Fruit fly (Drosophila melanogaster): ENCODE data around the gene kud.

- no peak for TF ChIP-seq psq (GFP tag; optimal IDR thresholded peaks at IDR 0.05)
- no peak for TF ChIP-seq h (GFP tag; optimal IDR thresholded peaks at IDR 0.05)
- TF ChIP-seq HLH106 (tag; optimal IDR thresholded peaks at IDR 0.05): no peak
- no peak for TF ChIP-seq dmrt93B (GFP tag; optimal IDR thresholded peaks at IDR 0.05)
- no peak for TF ChIP-seq br (GFP tag; optimal IDR thresholded peaks at IDR 0.05)
- TF ChIP-seq sage (GFP tag; optimal IDR thresholded peaks at IDR 0.05): no peak
- no peak for TF ChIP-seq usp (GFP tag; optimal IDR thresholded peaks at IDR 0.05)
- TF ChIP-seq Abd-B (GFP tag; optimal IDR thresholded peaks at IDR 0.05): no peak
- TF ChIP-seq CrebA (GFP tag; optimal IDR thresholded peaks at IDR 0.05; ENCODE audit: borderline replicate concordance): no peak
- no peak for TF ChIP-seq Myc (optimal IDR thresholded peaks at IDR 0.05)
- no peak for TF ChIP-seq lola (GFP tag; optimal IDR thresholded peaks at IDR 0.05)
These were observed 19.6 kb downstream of the kud start for dm6 chr3L:16825195-16825594.
